Fruit fly (Drosophila melanogaster) whole organism, prepupa: ENCODE data around the gene Irk1.

Experiments
- CG10631 ChIP-seq: fragments of 200-800 bp; sonication (Bioruptor generic); optimal IDR thresholded peaks from 2 replicates; lab custom pipeline; 2016; ENCODE audit warnings: missing biosample characterization, missing genetic modification characterization
- CG10669 ChIP-seq: fragments of 200-800 bp; sonication (Bioruptor generic); optimal IDR thresholded peaks from 3 replicates; lab custom pipeline; 2018; ENCODE audit warnings: missing biosample characterization, mild to moderate bottlenecking, missing genetic modification characterization, moderate library complexity
- CG11762 ChIP-seq: fragments of 200-800 bp; sonication (Bioruptor generic); optimal IDR thresholded peaks from 3 replicates; lab custom pipeline; 2016; ENCODE audit warnings: missing biosample characterization, missing genetic modification characterization; ENCODE audit not compliant: insufficient read depth
- CG1621 ChIP-seq: fragments of 200-800 bp; sonication (Bioruptor generic); optimal IDR thresholded peaks from 3 replicates; lab custom pipeline; 2018; ENCODE audit warnings: missing biosample characterization, mild to moderate bottlenecking, missing genetic modification characterization
- CG16779 ChIP-seq: fragments of 200-800 bp; sonication (Bioruptor generic); optimal IDR thresholded peaks from 3 replicates; lab custom pipeline; 2017; ENCODE audit warnings: missing biosample characterization, mild to moderate bottlenecking, missing genetic modification characterization
- CG3032 ChIP-seq: fragments of 200-800 bp; optimal IDR thresholded peaks from 2 replicates; lab custom pipeline; 2019; ENCODE audit warnings: missing biosample characterization, mild to moderate bottlenecking, missing genetic modification characterization, moderate library complexity
- CG31627 ChIP-seq: fragments of 200-800 bp; sonication (Bioruptor generic); optimal IDR thresholded peaks from 3 replicates; lab custom pipeline; 2016; ENCODE audit warnings: missing biosample characterization, missing genetic modification characterization
- CG32006 ChIP-seq: fragments of 200-800 bp; sonication (Bioruptor generic); optimal IDR thresholded peaks from 3 replicates; lab custom pipeline; 2017; ENCODE audit warnings: missing biosample characterization, mild to moderate bottlenecking, missing genetic modification characterization
- CG34406 ChIP-seq: fragments of 200-800 bp; sonication (Bioruptor generic); optimal IDR thresholded peaks from 3 replicates; lab custom pipeline; 2016; ENCODE audit warnings: missing biosample characterization, missing genetic modification characterization
- CG3919 ChIP-seq: fragments of 200-800 bp; sonication (Bioruptor generic); optimal IDR thresholded peaks from 3 replicates; lab custom pipeline; 2016; ENCODE audit warnings: missing biosample characterization, missing genetic modification characterization
- CG4318 ChIP-seq: fragments of 200-800 bp; sonication (Bioruptor generic); optimal IDR thresholded peaks from 3 replicates; lab custom pipeline; 2017; ENCODE audit warnings: missing biosample characterization, mild to moderate bottlenecking, missing genetic modification characterization
- CG6163 ChIP-seq: fragments of 200-800 bp; sonication (Bioruptor generic); IDR thresholded peaks from 3 replicates; pipeline ENCODE4 v1.3.6; 2022; ENCODE audit warnings: missing biosample characterization, missing genetic modification characterization
- CG6276 ChIP-seq: fragments of 200-800 bp; sonication (Bioruptor generic); optimal IDR thresholded peaks from 2 replicates; lab custom pipeline; 2017; ENCODE audit warnings: missing biosample characterization, mild to moderate bottlenecking, missing genetic modification characterization
- CG6854 ChIP-seq: fragments of 200-800 bp; sonication (Bioruptor generic); optimal IDR thresholded peaks from 2 replicates; lab custom pipeline; 2017; ENCODE audit warnings: missing biosample characterization, mild to moderate bottlenecking, missing genetic modification characterization
- CG7368 ChIP-seq: fragments of 200-800 bp; sonication (Bioruptor generic); optimal IDR thresholded peaks from 3 replicates; lab custom pipeline; 2016; ENCODE audit warnings: missing biosample characterization, missing genetic modification characterization
- CG8119 ChIP-seq: fragments of 200-800 bp; sonication (Bioruptor generic); IDR thresholded peaks from 3 replicates; pipeline ENCODE4 v1.3.6; 2022; ENCODE audit warnings: missing biosample characterization, missing genetic modification characterization
- CG8319 ChIP-seq: fragments of 200-800 bp; sonication (Bioruptor generic); optimal IDR thresholded peaks from 3 replicates; lab custom pipeline; 2016; ENCODE audit warnings: missing biosample characterization, missing genetic modification characterization
- CG8632 ChIP-seq: fragments of 200-800 bp; sonication (Bioruptor generic); optimal IDR thresholded peaks from 3 replicates; lab custom pipeline; 2016; ENCODE audit warnings: missing biosample characterization, missing genetic modification characterization
- Eip75B ChIP-seq: fragments of 200-800 bp; sonication (Bioruptor generic); optimal IDR thresholded peaks from 3 replicates; lab custom pipeline; 2016; ENCODE audit warnings: missing biosample characterization, missing genetic modification characterization
- Eip78C ChIP-seq: fragments of 200-800 bp; sonication (Bioruptor generic); peaks from one replicate; lab custom pipeline; 2016; ENCODE audit warnings: missing biosample characterization, missing genetic modification characterization
- Ets96B ChIP-seq: fragments of 200-800 bp; optimal IDR thresholded peaks from 2 replicates; lab custom pipeline; 2019; ENCODE audit warnings: missing biosample characterization, mild to moderate bottlenecking, missing genetic modification characterization, moderate library complexity
- Gug ChIP-seq: fragments of 200-800 bp; sonication (Bioruptor generic); IDR thresholded peaks from 2 replicates; pipeline ENCODE4 v1.3.6; 2022; ENCODE audit warnings: missing biosample characterization, missing genetic modification characterization
- Hr38 ChIP-seq: sonication (Bioruptor generic); optimal IDR thresholded peaks from 2 replicates; lab custom pipeline; 2016; ENCODE audit warnings: missing biosample characterization, missing genetic modification characterization
- Hr4 ChIP-seq: fragments of 200-800 bp; sonication (Bioruptor generic); optimal IDR thresholded peaks from 3 replicates; lab custom pipeline; 2016; ENCODE audit warnings: missing biosample characterization, missing genetic modification characterization
- Lpt ChIP-seq: fragments of 200-800 bp; sonication (Bioruptor generic); optimal IDR thresholded peaks from 3 replicates; lab custom pipeline; 2016; ENCODE audit warnings: missing biosample characterization, missing genetic modification characterization
- Met ChIP-seq: fragments of 200-800 bp; sonication (Bioruptor generic); optimal IDR thresholded peaks from 3 replicates; lab custom pipeline; 2016; ENCODE audit warnings: missing biosample characterization, missing genetic modification characterization
- OdsH ChIP-seq: fragments of 200-800 bp; sonication (Bioruptor generic); optimal IDR thresholded peaks from 3 replicates; lab custom pipeline; 2016; ENCODE audit warnings: missing biosample characterization, missing genetic modification characterization
- Smox ChIP-seq: fragments of 200-800 bp; sonication (Bioruptor generic); optimal IDR thresholded peaks from 3 replicates; lab custom pipeline; 2016; ENCODE audit warnings: missing biosample characterization, missing genetic modification characterization
- Sox102F ChIP-seq: fragments of 200-800 bp; sonication (Bioruptor generic); optimal IDR thresholded peaks from 2 replicates; lab custom pipeline; 2016; ENCODE audit warnings: missing biosample characterization, mild to moderate bottlenecking, missing genetic modification characterization
- Sox15 ChIP-seq: fragments of 200-800 bp; sonication (Bioruptor generic); optimal IDR thresholded peaks from 3 replicates; lab custom pipeline; 2016; ENCODE audit warnings: missing biosample characterization, missing genetic modification characterization
- achi ChIP-seq: fragments of 200-800 bp; sonication (Bioruptor generic); optimal IDR thresholded peaks from 3 replicates; lab custom pipeline; 2016; ENCODE audit warnings: missing biosample characterization, missing genetic modification characterization
- acj6 ChIP-seq: fragments of 200-800 bp; sonication (Bioruptor generic); optimal IDR thresholded peaks from 3 replicates; lab custom pipeline; 2016; ENCODE audit warnings: missing biosample characterization, missing genetic modification characterization
- dac ChIP-seq: fragments of 200-800 bp; sonication (Bioruptor generic); optimal IDR thresholded peaks from 2 replicates; lab custom pipeline; 2017; ENCODE audit warnings: missing biosample characterization, mild to moderate bottlenecking, missing genetic modification characterization
- dsx ChIP-seq: fragments of 200-800 bp; optimal IDR thresholded peaks from 3 replicates; lab custom pipeline; 2019; ENCODE audit warnings: missing biosample characterization, mild to moderate bottlenecking, missing genetic modification characterization, moderate library complexity; ENCODE audit not compliant: poor library complexity, severe bottlenecking
- eg ChIP-seq: fragments of 200-800 bp; sonication (Bioruptor generic); IDR thresholded peaks from 3 replicates; pipeline ENCODE4 v1.3.6; 2022; ENCODE audit warnings: missing biosample characterization, missing genetic modification characterization
- fd59A ChIP-seq: fragments of 200-800 bp; sonication (Bioruptor generic); optimal IDR thresholded peaks from 2 replicates; lab custom pipeline; 2017; ENCODE audit warnings: missing biosample characterization, mild to moderate bottlenecking, missing genetic modification characterization, missing genetic modification reagents
- fd85E ChIP-seq: fragments of 200-800 bp; sonication (Bioruptor generic); optimal IDR thresholded peaks from 3 replicates; lab custom pipeline; 2016; ENCODE audit warnings: missing biosample characterization, missing genetic modification characterization
- fkh ChIP-seq: fragments of 200-800 bp; sonication (Bioruptor generic); optimal IDR thresholded peaks from 3 replicates; lab custom pipeline; 2017; ENCODE audit warnings: missing biosample characterization, mild to moderate bottlenecking, missing genetic modification characterization, moderate library complexity
- pdm3 ChIP-seq: fragments of 200-800 bp; sonication (Bioruptor generic); optimal IDR thresholded peaks from 3 replicates; lab custom pipeline; 2016; ENCODE audit warnings: missing biosample characterization, missing genetic modification characterization
- spab ChIP-seq: fragments of 200-800 bp; sonication (Bioruptor generic); optimal IDR thresholded peaks from 2 replicates; lab custom pipeline; 2017; ENCODE audit warnings: missing biosample characterization, mild to moderate bottlenecking, missing genetic modification characterization, missing genetic modification reagents
- ss ChIP-seq, 2 experiments: fragments of 200-800 bp; sonication (Bioruptor generic); optimal IDR thresholded peaks; 2 replicates in 1 of 2; 3 replicates in 1 of 2; lab custom pipeline; 2017 to 2018; ENCODE audit warnings: mild to moderate bottlenecking in 2 of 2, missing biosample characterization in 2 of 2, missing genetic modification characterization in 2 of 2, moderate library complexity in 1 of 2
- svp ChIP-seq: fragments of 200-800 bp; sonication (Bioruptor generic); peaks from one replicate; lab custom pipeline; 2016; ENCODE audit warnings: missing biosample characterization, missing genetic modification characterization
- topi ChIP-seq: fragments of 200-800 bp; sonication (Bioruptor generic); optimal IDR thresholded peaks from 3 replicates; lab custom pipeline; 2016; ENCODE audit warnings: missing biosample characterization, missing genetic modification characterization
- vri ChIP-seq: fragments of 200-800 bp; sonication (Bioruptor generic); optimal IDR thresholded peaks from 3 replicates; lab custom pipeline; 2016; ENCODE audit warnings: missing biosample characterization, mild to moderate bottlenecking, missing genetic modification characterization

Gene Irk1

DNA sequence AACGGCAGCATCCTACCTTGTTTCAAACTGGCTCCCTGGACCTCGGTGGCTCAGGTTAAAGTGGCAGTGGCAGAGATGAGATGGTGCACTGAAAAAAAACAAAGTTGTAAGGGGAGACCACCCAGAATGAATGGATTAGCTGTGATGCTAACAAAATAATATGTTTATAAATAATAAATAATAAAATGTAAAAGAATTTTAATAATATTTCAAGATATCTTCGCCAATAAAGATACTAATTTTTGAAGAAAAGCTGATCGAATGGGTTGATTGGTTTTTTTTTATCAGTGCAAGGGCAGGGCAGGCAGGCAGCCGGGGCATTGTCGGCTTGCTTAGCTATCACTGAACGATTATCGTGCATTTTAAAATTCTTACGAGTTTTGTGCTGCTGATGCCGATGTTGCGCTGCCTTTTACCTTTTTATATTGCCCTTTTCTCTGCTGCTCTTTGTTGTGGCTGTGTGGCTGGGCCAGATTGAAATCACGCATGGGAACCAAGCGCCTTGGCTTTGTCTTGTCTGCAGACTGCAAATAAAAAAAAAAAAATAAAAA is 19.0 kb upstream of the Irk1 start (continued):
- TF ChIP-seq pdm3 (GFP tag; lab: Kevin White, UChicago), result no peak
- TF ChIP-seq dac (GFP tag; lab: Kevin White, UChicago), result no peak
- peak; percentile 77 for TF ChIP-seq Sox102F (GFP tag; lab: Kevin White, UChicago)
- no peak for TF ChIP-seq Smox (GFP tag; lab: Kevin White, UChicago)
- TF ChIP-seq Lpt (GFP tag; lab: Kevin White, UChicago), result no peak
- TF ChIP-seq Met, result peak; percentile 78
- peak; percentile 10 for TF ChIP-seq Hr4 (GFP tag; lab: Kevin White, UChicago)
- TF ChIP-seq svp, result peak; percentile 91
- peak; percentile 83 for TF ChIP-seq acj6
- TF ChIP-seq CG10669 (GFP tag; lab: Kevin White, UChicago), result peak; percentile 87
- TF ChIP-seq vri (GFP tag; lab: Kevin White, UChicago), result peak; percentile 73
- peak; percentile 94 for TF ChIP-seq Eip78C (GFP tag; lab: Kevin White, UChicago)
- peak; percentile 87 for TF ChIP-seq CG34406
- peak; percentile 36 for TF ChIP-seq CG31627 (GFP tag; lab: Kevin White, UChicago)
- TF ChIP-seq OdsH (GFP tag; lab: Kevin White, UChicago), result peak; percentile 75
- TF ChIP-seq CG4318 (GFP tag; lab: Kevin White, UChicago), result no peak
- TF ChIP-seq Sox15 (GFP tag; lab: Kevin White, UChicago), result peak; percentile 48
- TF ChIP-seq spab (GFP tag; lab: Kevin White, UChicago), result peak; percentile 90
- peak; percentile 63 for TF ChIP-seq CG1621
- TF ChIP-seq ss (GFP tag; optimal IDR thresholded peaks at IDR 0.05; lab: Kevin White, UChicago), result peak; percentile 76 to 90

- TF ChIP-seq Hr4 (GFP tag; lab: Kevin White, UChicago), result no peak
- TF ChIP-seq CG16779 (tag; lab: Kevin White, UChicago), result no peak
- TF ChIP-seq fkh (GFP tag; lab: Kevin White, UChicago), result no peak
- TF ChIP-seq topi (GFP tag; lab: Kevin White, UChicago), result no peak
- TF ChIP-seq Eip78C (GFP tag; lab: Kevin White, UChicago), result no peak
- no peak for TF ChIP-seq dsx
- TF ChIP-seq Sox15 (GFP tag; lab: Kevin White, UChicago), result no peak
- no peak for TF ChIP-seq CG10631
- TF ChIP-seq Sox102F (GFP tag; lab: Kevin White, UChicago), result no peak
- TF ChIP-seq CG7368, result no peak
- no peak for TF ChIP-seq Hr38 (GFP tag; lab: Kevin White, UChicago)
These were observed 11.7 kb upstream of the Irk1 start for dm6 chr3R:23156347-23156864.

- TF ChIP-seq CG8632 (GFP tag; lab: Kevin White, UChicago) (no peak), CG16779 (tag; lab: Kevin White, UChicago) (peak; percentile 72), fkh (GFP tag; lab: Kevin White, UChicago) (peak; percentile 91), CG1621 (peak; percentile 6), Ets96B (peak; percentile 29), CG8319 (GFP tag; lab: Kevin White, UChicago) (peak; percentile 92), Lpt (GFP tag; lab: Kevin White, UChicago) (no peak), ss (GFP tag; optimal IDR thresholded peaks at IDR 0.05; lab: Kevin White, UChicago) (peak; percentile 60 to 75), svp (peak; percentile 93), CG8119 (GFP tag; lab: Robert Waterston, UW) (peak; percentile 49; the same call in 2 of the 3 replicates), CG32006 (GFP tag; lab: Kevin White, UChicago) (peak; percentile 29), eg (GFP tag; lab: Robert Waterston, UW) (no peak; the same call in 2 of the 3 replicates), CG6163 (peak; percentile 67), Eip75B (no peak), CG10631 (no peak), CG11762 (GFP tag; lab: Kevin White, UChicago) (no peak), OdsH (GFP tag; lab: Kevin White, UChicago) (no peak), dsx (peak; percentile 73), achi (GFP tag; lab: Kevin White, UChicago) (peak; percentile 7), Gug (GFP tag; lab: Robert Waterston, UW) (0 out of 2 replicates have a peak, but pooled peaks have one; percentile 24), pdm3 (GFP tag; lab: Kevin White, UChicago) (no peak), CG6276 (GFP tag; lab: Kevin White, UChicago) (peak; percentile 49), CG3919 (GFP tag; lab: Kevin White, UChicago) (peak; percentile 14), fd59A (GFP tag; lab: Kevin White, UChicago) (peak; percentile 6), CG6854 (GFP tag; lab: Kevin White, UChicago) (peak; percentile 50), Sox102F (GFP tag; lab: Kevin White, UChicago) (no peak), fd85E (GFP tag; lab: Kevin White, UChicago) (peak; percentile 5), spab (GFP tag; lab: Kevin White, UChicago) (peak; percentile 27), CG3032 (tag; lab: Kevin White, UChicago) (peak; percentile 33)
These were observed 11.1 kb upstream of the Irk1 start for dm6 chr3R:23156865-23157515.
